Fruit fly (Drosophila melanogaster) whole organism, embryonic: ENCODE data around the gene CG7069.

Experiments used
- Awh ChIP-seq: fragments of 200-800 bp; sonication (Bioruptor generic); IDR thresholded peaks from 2 replicates; pipeline ENCODE4, ENCODE4 v1.3.6; 2022; ENCODE audit warnings: missing biosample characterization, missing genetic modification characterization
- B-H1 ChIP-seq: fragments of 200-800 bp; sonication (Bioruptor generic); IDR thresholded peaks from 3 replicates; pipeline ENCODE4 v1.3.6; 2022; ENCODE audit warnings: missing biosample characterization, missing genetic modification characterization
- BEAF-32 ChIP-seq: fragments of 200-800 bp; sonication (Bioruptor generic); optimal IDR thresholded peaks from 3 replicates; lab custom pipeline; 2017; ENCODE audit warnings: missing biosample characterization, missing genetic modification characterization, mild to moderate bottlenecking, moderate library complexity, missing genetic modification reagents
- CG10543 ChIP-seq: fragments of 200-800 bp; sonication (Bioruptor generic); optimal IDR thresholded peaks from 3 replicates; lab custom pipeline; 2017; ENCODE audit warnings: missing biosample characterization, mild to moderate bottlenecking, missing genetic modification characterization, moderate library complexity
- CG11723 ChIP-seq: fragments of 200-800 bp; sonication (Bioruptor generic); optimal IDR thresholded peaks from 2 replicates; lab custom pipeline; 2017; ENCODE audit warnings: missing biosample characterization, mild to moderate bottlenecking, missing genetic modification characterization
- CG12942 ChIP-seq: fragments of 200-800 bp; sonication (Bioruptor generic); optimal IDR thresholded peaks from 3 replicates; lab custom pipeline; 2016; ENCODE audit warnings: missing biosample characterization, missing genetic modification characterization
- CG13287 ChIP-seq: fragments of 200-800 bp; sonication (Bioruptor generic); IDR thresholded peaks from 2 replicates; pipeline ENCODE4 v1.3.6; 2022; ENCODE audit warnings: missing biosample characterization, missing genetic modification characterization; ENCODE audit not compliant: partially characterized antibody
- CG17385 ChIP-seq: fragments of 200-800 bp; sonication (Bioruptor generic); optimal IDR thresholded peaks from 3 replicates; lab custom pipeline; 2018; ENCODE audit warnings: missing biosample characterization, mild to moderate bottlenecking, missing genetic modification characterization
- CG18011 ChIP-seq: fragments of 200-800 bp; sonication (Bioruptor generic); optimal IDR thresholded peaks from 2 replicates; lab custom pipeline; 2017; ENCODE audit warnings: missing biosample characterization, missing genetic modification characterization, mild to moderate bottlenecking, moderate library complexity, missing genotype
- CG4282 ChIP-seq: fragments of 200-800 bp; sonication (Bioruptor generic); optimal IDR thresholded peaks from 2 replicates; lab custom pipeline; 2016; ENCODE audit warnings: missing biosample characterization, missing genetic modification characterization
- CG4617 ChIP-seq: fragments of 200-800 bp; sonication (Bioruptor generic); optimal IDR thresholded peaks from 3 replicates; lab custom pipeline; 2016; ENCODE audit warnings: missing biosample characterization, missing genetic modification characterization, borderline replicate concordance
- CG4707 ChIP-seq: fragments of 200-800 bp; sonication (Bioruptor generic); optimal IDR thresholded peaks from 2 replicates; lab custom pipeline; 2018; ENCODE audit warnings: missing biosample characterization, mild to moderate bottlenecking, missing genetic modification characterization, moderate library complexity
- CG6175 ChIP-seq: fragments of 200-800 bp; sonication (Bioruptor generic); IDR thresholded peaks from 3 replicates; pipeline ENCODE4 v1.3.6; 2022; ENCODE audit warnings: missing biosample characterization, missing genetic modification characterization
- CG6765 ChIP-seq: fragments of 200-800 bp; sonication (Bioruptor generic); optimal IDR thresholded peaks from 3 replicates; lab custom pipeline; 2017; ENCODE audit warnings: missing biosample characterization, mild to moderate bottlenecking, missing genetic modification characterization
- CG7786 ChIP-seq: fragments of 200-800 bp; sonication (Bioruptor generic); optimal IDR thresholded peaks from 2 replicates; lab custom pipeline; 2016; ENCODE audit warnings: missing biosample characterization, missing genetic modification characterization
- Dll ChIP-seq: fragments of 200-800 bp; sonication (Bioruptor generic); IDR thresholded peaks from 4 replicates; pipeline ENCODE4 v1.3.6; 2022; ENCODE audit warnings: missing biosample characterization, missing genetic modification characterization; ENCODE audit not compliant: partially characterized antibody
- Doc2 ChIP-seq: fragments of 200-800 bp; sonication (Bioruptor generic); IDR thresholded peaks from 2 replicates; pipeline ENCODE4 v1.3.6; 2022; ENCODE audit warnings: missing biosample characterization, missing genetic modification characterization
- Dp ChIP-seq: fragments of 200-800 bp; sonication (Bioruptor generic); optimal IDR thresholded peaks from 2 replicates; lab custom pipeline; 2018; ENCODE audit warnings: missing biosample characterization, mild to moderate bottlenecking, missing genetic modification characterization, moderate library complexity
- E2f2 ChIP-seq: fragments of 200-800 bp; sonication (Bioruptor generic); IDR thresholded peaks from 2 replicates; pipeline ENCODE4 v1.3.6; 2022; ENCODE audit warnings: missing biosample characterization, missing genetic modification characterization
- Hr51 ChIP-seq, 2 experiments: fragments of 200-800 bp; sonication (Bioruptor generic); optimal IDR thresholded peaks; 2 replicates in 1 of 2; 3 replicates in 1 of 2; lab custom pipeline; 2016 to 2018; ENCODE audit warnings: missing biosample characterization in 2 of 2, missing genetic modification characterization in 2 of 2, mild to moderate bottlenecking in 1 of 2, moderate library complexity in 1 of 2
- MBD-R2 ChIP-seq: fragments of 200-800 bp; sonication (Bioruptor generic); IDR thresholded peaks from 2 replicates; pipeline ENCODE4 v1.3.6; 2022; ENCODE audit warnings: missing biosample characterization, missing genetic modification characterization
- MESR4 ChIP-seq: fragments of 200-800 bp; sonication (Bioruptor generic); optimal IDR thresholded peaks from 2 replicates; lab custom pipeline; 2018; ENCODE audit warnings: missing biosample characterization, mild to moderate bottlenecking, missing genetic modification characterization, moderate library complexity
- Scr ChIP-seq: fragments of 200-800 bp; sonication (Bioruptor generic); IDR thresholded peaks from 2 replicates; pipeline ENCODE4 v1.3.6; 2022; ENCODE audit warnings: missing biosample characterization, missing genetic modification characterization; ENCODE audit not compliant: partially characterized antibody
- Xbp1 ChIP-seq: fragments of 200-800 bp; sonication (Bioruptor generic); optimal IDR thresholded peaks from 3 replicates; lab custom pipeline; 2016; ENCODE audit warnings: missing biosample characterization, mild to moderate bottlenecking, missing genetic modification characterization
- YL-1 ChIP-seq: fragments of 200-800 bp; sonication (Bioruptor generic); optimal IDR thresholded peaks from 3 replicates; lab custom pipeline; 2017; ENCODE audit warnings: missing biosample characterization, mild to moderate bottlenecking, missing genetic modification characterization
- amos ChIP-seq: fragments of 200-800 bp; sonication (Bioruptor generic); IDR thresholded peaks from 2 replicates; pipeline ENCODE4 v1.3.6; 2022; ENCODE audit warnings: missing biosample characterization, missing genetic modification characterization; ENCODE audit not compliant: partially characterized antibody
- ato ChIP-seq: fragments of 200-800 bp; sonication (Bioruptor generic); IDR thresholded peaks from 2 replicates; pipeline ENCODE4 v1.3.6; 2022; ENCODE audit warnings: missing biosample characterization, missing genetic modification characterization; ENCODE audit not compliant: partially characterized antibody
- crol ChIP-seq: fragments of 200-800 bp; sonication (Bioruptor generic); IDR thresholded peaks from 2 replicates; pipeline ENCODE4 v1.3.6; 2022; ENCODE audit warnings: missing biosample characterization, missing genetic modification characterization
- crp ChIP-seq, 2 experiments: fragments of 200-800 bp; sonication (Bioruptor generic); optimal IDR thresholded peaks; 2 replicates in 1 of 2; 3 replicates in 1 of 2; lab custom pipeline; 2017; ENCODE audit warnings: missing biosample characterization in 2 of 2, missing genetic modification characterization in 2 of 2, mild to moderate bottlenecking in 1 of 2, moderate library complexity in 1 of 2
- danr ChIP-seq: fragments of 200-800 bp; sonication (Bioruptor generic); IDR thresholded peaks from 2 replicates; pipeline ENCODE4 v1.3.6; 2022; ENCODE audit warnings: missing biosample characterization, missing genetic modification characterization
- gem ChIP-seq: fragments of 200-800 bp; sonication (Bioruptor generic); optimal IDR thresholded peaks from 2 replicates; lab custom pipeline; 2019; ENCODE audit warnings: missing biosample characterization, mild to moderate bottlenecking, missing genetic modification characterization, moderate library complexity
- jing ChIP-seq: fragments of 200-800 bp; sonication (Bioruptor generic); optimal IDR thresholded peaks from 2 replicates; lab custom pipeline; 2018; ENCODE audit warnings: missing biosample characterization, mild to moderate bottlenecking, missing genetic modification characterization
- jumu ChIP-seq: fragments of 200-800 bp; sonication (Bioruptor generic); optimal IDR thresholded peaks from 3 replicates; lab custom pipeline; 2016; ENCODE audit warnings: missing biosample characterization, missing genetic modification characterization
- lbe ChIP-seq: fragments of 200-800 bp; sonication (Bioruptor generic); optimal IDR thresholded peaks from 2 replicates; lab custom pipeline; 2016; ENCODE audit warnings: missing biosample characterization, mild to moderate bottlenecking, missing genetic modification characterization
- nerfin-1 ChIP-seq: fragments of 200-800 bp; sonication (Bioruptor generic); optimal IDR thresholded peaks from 3 replicates; lab custom pipeline; 2019; ENCODE audit warnings: missing biosample characterization, mild to moderate bottlenecking, missing genetic modification characterization, moderate library complexity
- pzg ChIP-seq: fragments of 200-800 bp; sonication (Bioruptor generic); optimal IDR thresholded peaks from 3 replicates; lab custom pipeline; 2018; ENCODE audit warnings: missing biosample characterization, mild to moderate bottlenecking, missing genetic modification characterization, moderate library complexity
- repo ChIP-seq: fragments of 200-800 bp; sonication (Bioruptor generic); optimal IDR thresholded peaks from 2 replicates; lab custom pipeline; 2016; ENCODE audit warnings: missing biosample characterization, missing genetic modification characterization
- sc ChIP-seq, 3 experiments: fragments of >200 bp in 2 of 3; fragments of 200-800 bp in 1 of 3; sonication (Bioruptor generic) in 1 of 3; optimal IDR thresholded peaks; 2 replicates in 2 of 3; 3 replicates in 1 of 3; lab custom pipeline; 2017; ENCODE audit warnings: mild to moderate bottlenecking in 1 of 3, missing biosample characterization in 1 of 3, missing genetic modification characterization in 1 of 3, missing genetic modification reagents in 1 of 3
- sd ChIP-seq: fragments of 200-800 bp; sonication (Bioruptor generic); optimal IDR thresholded peaks from 3 replicates; lab custom pipeline; 2018; ENCODE audit warnings: missing biosample characterization, mild to moderate bottlenecking, missing genetic modification characterization, moderate library complexity
- sens-2 ChIP-seq: fragments of 200-800 bp; sonication (Bioruptor generic); IDR thresholded peaks from 2 replicates; pipeline ENCODE4 v1.3.6; 2022; ENCODE audit warnings: missing biosample characterization, missing genetic modification characterization
- so ChIP-seq: fragments of 200-800 bp; sonication (Bioruptor generic); IDR thresholded peaks from 3 replicates; pipeline ENCODE4 v1.3.6; 2022; ENCODE audit warnings: missing biosample characterization, missing genetic modification characterization
- stc ChIP-seq: fragments of 200-800 bp; sonication (Bioruptor generic); IDR thresholded peaks from 2 replicates; pipeline ENCODE4 v1.3.6; 2022; ENCODE audit warnings: missing biosample characterization, missing genetic modification characterization
- stwl ChIP-seq: fragments of 200-800 bp; sonication (Bioruptor generic); optimal IDR thresholded peaks from 3 replicates; lab custom pipeline; 2018; ENCODE audit warnings: missing biosample characterization, mild to moderate bottlenecking, missing genetic modification characterization, moderate library complexity
- unc-4 ChIP-seq: fragments of 200-800 bp; sonication (Bioruptor generic); IDR thresholded peaks from 2 replicates; pipeline ENCODE4 v1.3.6; 2022; ENCODE audit warnings: missing biosample characterization, missing genetic modification characterization; ENCODE audit not compliant: partially characterized antibody
- z ChIP-seq: fragments of 200-800 bp; sonication (Bioruptor generic); IDR thresholded peaks from 3 replicates; pipeline ENCODE4 v1.3.6; 2022; ENCODE audit warnings: missing biosample characterization, missing genetic modification characterization

The CG7069 gene

DNA sequence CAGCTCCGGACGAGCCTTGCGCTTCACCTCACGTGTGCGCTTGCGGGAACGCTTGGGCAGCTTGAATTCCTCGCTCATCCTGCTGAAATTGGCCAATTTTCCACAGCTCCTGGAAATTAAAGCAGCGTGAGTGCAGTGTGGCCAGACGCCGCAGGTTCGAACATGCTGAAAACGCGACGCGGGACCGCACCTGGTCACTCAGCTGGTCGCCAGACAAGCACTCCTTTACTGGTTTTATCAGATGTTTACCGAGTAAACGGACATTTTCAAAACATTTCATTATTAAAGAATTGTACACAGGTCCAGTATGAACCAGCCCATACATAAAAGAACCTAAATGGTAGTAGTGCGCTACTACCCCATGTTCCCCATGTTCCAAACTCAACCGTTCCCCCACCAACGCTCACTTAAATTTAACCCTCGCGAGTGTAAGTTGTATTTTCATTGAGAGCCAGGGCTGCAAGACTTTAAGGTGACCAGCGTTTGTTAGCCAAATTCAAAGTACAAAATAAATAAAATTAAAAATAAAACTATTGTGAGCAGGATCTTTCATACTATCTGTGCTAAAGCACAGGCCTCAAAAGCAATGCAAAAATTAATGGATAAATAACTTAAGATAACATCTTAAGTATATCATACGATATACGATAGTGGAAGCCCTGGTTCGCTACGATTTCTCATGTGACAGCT lies 10.3 kb upstream of the CG7069 start, which contains the start of the genes JMJD6, CG7071 and Muted (continued):
- TF ChIP-seq CG12942 (GFP tag; lab: Kevin White, UChicago) (peak; percentile 89), jing (GFP tag; lab: Kevin White, UChicago) (peak; percentile 69), crol (no peak), CG11723 (GFP tag; lab: Kevin White, UChicago) (peak; percentile 84), CG10543 (GFP tag; lab: Kevin White, UChicago) (peak; percentile 94), CG4707 (GFP tag; lab: Kevin White, UChicago) (peak; percentile 48), z (GFP tag; lab: Robert Waterston, UW) (peak; percentile 47; the same call in 2 of the 3 replicates), repo (GFP tag; lab: Kevin White, UChicago) (peak; percentile 70), CG6765 (GFP tag; lab: Kevin White, UChicago) (peak; percentile 81), CG7786 (GFP tag; lab: Kevin White, UChicago) (peak; percentile 84), danr (GFP tag; lab: Robert Waterston, UW) (peak; percentile 84), CG17385 (peak; percentile 84), CG18011 (GFP tag; lab: Kevin White, UChicago) (peak; percentile 85), jumu (peak; percentile 88), so (GFP tag; lab: Robert Waterston, UW) (peak; percentile 90), CG6175 (GFP tag; lab: Robert Waterston, UW) (peak; percentile 81), CG4282 (peak; percentile 88), ato (peak; percentile 58; the same call in 1 of the 2 replicates), Doc2 (GFP tag; lab: Robert Waterston, UW) (peak; percentile 18; the same call in 1 of the 2 replicates), B-H1 (GFP tag; lab: Robert Waterston, UW) (peak; percentile 86)

DNA sequence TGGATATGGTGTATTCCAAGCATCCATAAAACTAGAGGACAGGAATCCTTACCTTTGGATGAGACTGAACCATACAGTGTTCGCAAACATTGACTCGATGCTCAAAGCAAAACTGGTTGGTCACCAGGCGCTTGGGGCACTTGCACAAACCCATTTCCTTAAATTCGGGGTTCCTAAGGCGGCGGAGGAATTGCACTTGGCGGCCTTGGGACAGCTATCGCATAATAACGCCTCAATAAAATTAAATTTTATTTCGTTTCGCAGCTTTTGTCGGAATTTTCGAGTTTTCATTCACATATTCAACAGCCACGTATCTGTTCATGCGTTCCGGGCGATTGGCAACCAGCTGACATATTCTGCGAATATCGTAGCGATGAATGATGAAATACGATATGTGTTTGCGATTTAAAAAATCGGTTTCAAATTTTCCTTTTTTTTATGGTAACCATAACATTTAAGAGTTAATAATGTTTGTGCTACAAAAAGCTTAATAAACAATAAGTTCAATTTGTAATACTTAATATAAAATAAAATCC lies 6.9 kb upstream of the CG7069 start, which contains the start of gene CG5382:
TSS of gene CG5382 (minus strand) at position 324 of the 536 bp plus-strand sequence.
- peak; percentile 46 for TF ChIP-seq pzg
- TF ChIP-seq E2f2 (GFP tag; lab: Robert Waterston, UW) = peak; percentile 69
- TF ChIP-seq jing (GFP tag; lab: Kevin White, UChicago) = no peak
- TF ChIP-seq BEAF-32 (GFP tag; lab: Kevin White, UChicago) = peak; percentile 42
- 0 out of 2 replicates have a peak, but pooled peaks have one; percentile 27 for TF ChIP-seq unc-4
- TF ChIP-seq stc = no peak
- no peak for TF ChIP-seq gem (tag; lab: Kevin White, UChicago)
- TF ChIP-seq Xbp1 (GFP tag; lab: Kevin White, UChicago) = peak; percentile 57
- peak; percentile 34; the same call in 1 of the 2 replicates for TF ChIP-seq amos (GFP tag; lab: Robert Waterston, UW)
- TF ChIP-seq sens-2 (GFP tag; lab: Robert Waterston, UW) = no peak
- TF ChIP-seq Scr (GFP tag; lab: Robert Waterston, UW) = peak; percentile 22; the same call in 1 of the 2 replicates
- peak; percentile 50 for TF ChIP-seq Dp (GFP tag; lab: Kevin White, UChicago)
- TF ChIP-seq YL-1 = peak; percentile 53
- peak; percentile 36 for TF ChIP-seq nerfin-1
- peak; percentile 74 for TF ChIP-seq CG4617
- TF ChIP-seq sd (tag; lab: Kevin White, UChicago) = peak; percentile 30
- TF ChIP-seq CG13287 (GFP tag; lab: Robert Waterston, UW) = peak; percentile 38; the same call in 1 of the 2 replicates
- peak; percentile 11 for TF ChIP-seq stwl (tag; lab: Kevin White, UChicago)
- peak in 1 of 2 experiments; percentile 83 for TF ChIP-seq crp (GFP tag; optimal IDR thresholded peaks at IDR 0.05; lab: Kevin White, UChicago)
- TF ChIP-seq Dll (GFP tag; lab: Robert Waterston, UW) = 0 out of 4 replicates have a peak, but pooled peaks have one; percentile 26
- peak; percentile 67 for TF ChIP-seq MBD-R2
- no peak for TF ChIP-seq sc (optimal IDR thresholded peaks at IDR 0.05; lab: Kevin White, UChicago)
- no peak for TF ChIP-seq sc (GFP tag; optimal IDR thresholded peaks at IDR 0.05; lab: Kevin White, UChicago)
- no peak for TF ChIP-seq Awh (GFP tag; lab: Robert Waterston, UW)
- TF ChIP-seq MESR4 = peak; percentile 71
- peak; percentile 18 for TF ChIP-seq lbe (GFP tag; lab: Kevin White, UChicago)
- no peak for TF ChIP-seq Hr51 (GFP tag; optimal IDR thresholded peaks at IDR 0.05; lab: Kevin White, UChicago)
- TF ChIP-seq, all 482 proteins: peak for 19
